Fruit fly (Drosophila melanogaster) whole organism, embryonic: ENCODE results near the gene CG13471.

Experiments
- Aef1 ChIP-seq: fragments of 200-800 bp; sonication (Bioruptor generic); IDR thresholded peaks from 3 replicates; pipeline ENCODE4 v1.3.6; 2022; ENCODE audit warnings: missing biosample characterization, missing genetic modification characterization
- Bteb2 ChIP-seq: fragments of 200-800 bp; sonication (Bioruptor generic); optimal IDR thresholded peaks from 2 replicates; lab custom pipeline; 2016; ENCODE audit warnings: missing biosample characterization, missing genetic modification characterization
- CG10431 ChIP-seq: fragments of 200-800 bp; sonication (Bioruptor generic); optimal IDR thresholded peaks from 3 replicates; lab custom pipeline; 2018; ENCODE audit warnings: missing biosample characterization, mild to moderate bottlenecking, missing genetic modification characterization
- CG11085 ChIP-seq: fragments of 200-800 bp; sonication (Bioruptor generic); IDR thresholded peaks from 2 replicates; pipeline ENCODE4 v1.3.6; 2022; ENCODE audit warnings: missing biosample characterization, missing genetic modification characterization
- CG11247 ChIP-seq: fragments of 200-800 bp; sonication (Bioruptor generic); IDR thresholded peaks from 2 replicates; pipeline ENCODE4 v1.3.6; 2022; ENCODE audit warnings: missing biosample characterization, missing genetic modification characterization
- CG12236 ChIP-seq: fragments of 200-800 bp; sonication (Bioruptor generic); optimal IDR thresholded peaks from 2 replicates; lab custom pipeline; 2016; ENCODE audit warnings: missing biosample characterization, missing genetic modification characterization
- CG1233 ChIP-seq: fragments of 200-800 bp; sonication (Bioruptor generic); optimal IDR thresholded peaks from 4 replicates; lab custom pipeline; 2018; ENCODE audit warnings: missing biosample characterization, mild to moderate bottlenecking, missing genetic modification characterization
- CG13287 ChIP-seq: fragments of 200-800 bp; sonication (Bioruptor generic); IDR thresholded peaks from 2 replicates; pipeline ENCODE4 v1.3.6; 2022; ENCODE audit warnings: missing biosample characterization, missing genetic modification characterization; ENCODE audit not compliant: partially characterized antibody
- CG15696 ChIP-seq: fragments of 200-800 bp; sonication (Bioruptor generic); optimal IDR thresholded peaks from 2 replicates; lab custom pipeline; 2019; ENCODE audit warnings: missing biosample characterization, mild to moderate bottlenecking, missing genetic modification characterization, moderate library complexity
- CG1647 ChIP-seq: fragments of 200-800 bp; sonication (Bioruptor generic); optimal IDR thresholded peaks from 3 replicates; lab custom pipeline; 2016; ENCODE audit warnings: missing biosample characterization, missing genetic modification characterization
- CG16815 ChIP-seq: fragments of 200-800 bp; sonication (Bioruptor generic); optimal IDR thresholded peaks from 3 replicates; lab custom pipeline; 2017; ENCODE audit warnings: missing biosample characterization, mild to moderate bottlenecking, missing genetic modification characterization
- CG17359 ChIP-seq: fragments of 200-800 bp; sonication (Bioruptor generic); optimal IDR thresholded peaks from 3 replicates; lab custom pipeline; 2018; ENCODE audit warnings: missing biosample characterization, mild to moderate bottlenecking, missing genetic modification characterization, moderate library complexity
- CG17361 ChIP-seq: fragments of 200-800 bp; sonication (Bioruptor generic); IDR thresholded peaks from 3 replicates; pipeline ENCODE4 v1.3.6; 2022; ENCODE audit warnings: missing biosample characterization, missing genetic modification characterization
- CG17385 ChIP-seq: fragments of 200-800 bp; sonication (Bioruptor generic); optimal IDR thresholded peaks from 3 replicates; lab custom pipeline; 2018; ENCODE audit warnings: missing biosample characterization, mild to moderate bottlenecking, missing genetic modification characterization
- CG2889 ChIP-seq: fragments of 200-800 bp; sonication (Bioruptor generic); IDR thresholded peaks from 3 replicates; pipeline ENCODE4 v1.3.6; 2022; ENCODE audit warnings: missing biosample characterization, missing genetic modification characterization
- CG32767 ChIP-seq: fragments of 200-800 bp; sonication (Bioruptor generic); IDR thresholded peaks from 2 replicates; pipeline ENCODE4 v1.3.6; 2022; ENCODE audit warnings: missing biosample characterization, missing genetic modification characterization
- CG34376 ChIP-seq: fragments of 200-800 bp; sonication (Bioruptor generic); optimal IDR thresholded peaks from 2 replicates; lab custom pipeline; 2018; ENCODE audit warnings: missing biosample characterization, mild to moderate bottlenecking, missing genetic modification characterization
- CG3847 ChIP-seq: fragments of 200-800 bp; sonication (Bioruptor generic); IDR thresholded peaks from 2 replicates; pipeline ENCODE4 v1.3.6; 2022; ENCODE audit warnings: missing biosample characterization, missing genetic modification characterization
- CG4730 ChIP-seq: fragments of 200-800 bp; sonication (Bioruptor generic); IDR thresholded peaks from 2 replicates; pipeline ENCODE4 v1.3.6; 2022; ENCODE audit warnings: missing biosample characterization, missing genetic modification characterization
- CG6272 ChIP-seq: fragments of 200-800 bp; sonication (Bioruptor generic); IDR thresholded peaks from 2 replicates; pipeline ENCODE4 v1.3.6; 2022; ENCODE audit warnings: missing biosample characterization, missing genetic modification characterization
- CG6813 ChIP-seq: fragments of 200-800 bp; sonication (Bioruptor generic); optimal IDR thresholded peaks from 2 replicates; lab custom pipeline; 2017; ENCODE audit warnings: missing biosample characterization, missing genetic modification characterization, mild to moderate bottlenecking, moderate library complexity, missing genetic modification reagents
- CG7987 ChIP-seq: fragments of 200-800 bp; sonication (Bioruptor generic); optimal IDR thresholded peaks from 2 replicates; lab custom pipeline; 2018; ENCODE audit warnings: missing biosample characterization, mild to moderate bottlenecking, missing genetic modification characterization, moderate library complexity
- CG8924 ChIP-seq: fragments of 200-800 bp; optimal IDR thresholded peaks from 3 replicates; lab custom pipeline; 2019; ENCODE audit warnings: missing biosample characterization, mild to moderate bottlenecking, missing genetic modification characterization, moderate library complexity
- CTCF ChIP-seq: fragments of 200-800 bp; sonication (Bioruptor generic); optimal IDR thresholded peaks from 2 replicates; lab custom pipeline; 2017; ENCODE audit warnings: missing biosample characterization, mild to moderate bottlenecking, missing genetic modification characterization, moderate library complexity
- Doc3 ChIP-seq: fragments of 200-800 bp; sonication (Bioruptor generic); IDR thresholded peaks from 3 replicates; pipeline ENCODE4 v1.3.6; 2022; ENCODE audit warnings: missing biosample characterization, missing genetic modification characterization; ENCODE audit not compliant: partially characterized antibody
- Fer2 ChIP-seq: fragments of 200-800 bp; sonication (Bioruptor generic); optimal IDR thresholded peaks from 2 replicates; lab custom pipeline; 2018; ENCODE audit warnings: missing biosample characterization, mild to moderate bottlenecking, missing genetic modification characterization, moderate library complexity
- Fer3 ChIP-seq: fragments of 200-800 bp; sonication (Bioruptor generic); optimal IDR thresholded peaks from 2 replicates; lab custom pipeline; 2018; ENCODE audit warnings: missing biosample characterization, mild to moderate bottlenecking, missing genetic modification characterization, moderate library complexity
- Hmx ChIP-seq: fragments of 200-800 bp; sonication (Bioruptor generic); optimal IDR thresholded peaks from 2 replicates; lab custom pipeline; 2016; ENCODE audit warnings: missing biosample characterization, missing genetic modification characterization
- Nf-YB ChIP-seq: fragments of 200-800 bp; sonication (Bioruptor generic); optimal IDR thresholded peaks from 3 replicates; lab custom pipeline; 2019; ENCODE audit warnings: missing biosample characterization, mild to moderate bottlenecking, missing genetic modification characterization, moderate library complexity
- PHDP ChIP-seq: fragments of 200-800 bp; sonication (Bioruptor generic); optimal IDR thresholded peaks from 3 replicates; lab custom pipeline; 2018; ENCODE audit warnings: missing biosample characterization, mild to moderate bottlenecking, missing genetic modification characterization, moderate library complexity
- Ravus ChIP-seq: fragments of 200-800 bp; sonication (Bioruptor generic); IDR thresholded peaks from 2 replicates; pipeline ENCODE4 v1.3.6; 2022; ENCODE audit warnings: missing biosample characterization, missing genetic modification characterization
- Rx ChIP-seq: fragments of 200-800 bp; sonication (Bioruptor generic); IDR thresholded peaks from 2 replicates; pipeline ENCODE4 v1.3.6; 2022; ENCODE audit warnings: missing biosample characterization, missing genetic modification characterization
- Sox102F ChIP-seq: fragments of 200-800 bp; sonication (Bioruptor generic); optimal IDR thresholded peaks from 2 replicates; lab custom pipeline; 2018; ENCODE audit warnings: missing biosample characterization, mild to moderate bottlenecking, missing genetic modification characterization, moderate library complexity
- al ChIP-seq: fragments of 200-800 bp; sonication (Bioruptor generic); IDR thresholded peaks from 2 replicates; pipeline ENCODE4 v1.3.6; 2022; ENCODE audit warnings: missing biosample characterization, missing genetic modification characterization
- bbx ChIP-seq: fragments of 200-800 bp; sonication (Bioruptor generic); IDR thresholded peaks from 2 replicates; pipeline ENCODE4 v1.3.6; 2022; ENCODE audit warnings: missing biosample characterization, missing genetic modification characterization; ENCODE audit not compliant: partially characterized antibody
- chinmo ChIP-seq: fragments of 200-800 bp; sonication (Bioruptor generic); IDR thresholded peaks from 4 replicates; pipeline ENCODE4 v1.3.6; 2022; ENCODE audit warnings: missing biosample characterization, missing genetic modification characterization; ENCODE audit not compliant: partially characterized antibody
- crp ChIP-seq, 2 experiments: fragments of 200-800 bp; sonication (Bioruptor generic); optimal IDR thresholded peaks; 2 replicates in 1 of 2; 3 replicates in 1 of 2; lab custom pipeline; 2017; ENCODE audit warnings: missing biosample characterization in 2 of 2, missing genetic modification characterization in 2 of 2, mild to moderate bottlenecking in 1 of 2, moderate library complexity in 1 of 2
- cwo ChIP-seq: fragments of 200-800 bp; sonication (Bioruptor generic); optimal IDR thresholded peaks from 3 replicates; lab custom pipeline; 2017; ENCODE audit warnings: missing biosample characterization, missing genetic modification characterization, mild to moderate bottlenecking, moderate library complexity, missing genetic modification reagents
- fd64A ChIP-seq: fragments of 200-800 bp; sonication (Bioruptor generic); optimal IDR thresholded peaks from 3 replicates; lab custom pipeline; 2018; ENCODE audit warnings: missing biosample characterization, mild to moderate bottlenecking, missing genetic modification characterization
- ftz-f1 ChIP-seq: fragments of 200-800 bp; sonication (Bioruptor generic); optimal IDR thresholded peaks from 2 replicates; lab custom pipeline; 2016; ENCODE audit warnings: missing biosample characterization, missing genetic modification characterization
- jumu ChIP-seq: fragments of 200-800 bp; sonication (Bioruptor generic); optimal IDR thresholded peaks from 3 replicates; lab custom pipeline; 2016; ENCODE audit warnings: missing biosample characterization, missing genetic modification characterization
- lbe ChIP-seq: fragments of 200-800 bp; sonication (Bioruptor generic); optimal IDR thresholded peaks from 2 replicates; lab custom pipeline; 2016; ENCODE audit warnings: missing biosample characterization, mild to moderate bottlenecking, missing genetic modification characterization
- pan ChIP-seq, 4 experiments: fragments of >200 bp in 3 of 4; fragments of 200-800 bp in 1 of 4; sonication (Bioruptor generic) in 1 of 4; optimal IDR thresholded peaks in 3 of 4; IDR thresholded peaks in 1 of 4; 2 replicates each; pipeline versions ENCODE4 v1.3.6 to Lab custom; 2017 to 2022; ENCODE audit warnings: missing biosample characterization in 2 of 4, missing genetic modification characterization in 2 of 4, mixed read lengths in 1 of 4
- pho ChIP-seq: fragments of 200-800 bp; sonication (Bioruptor generic); optimal IDR thresholded peaks from 2 replicates; lab custom pipeline; 2016; ENCODE audit warnings: missing biosample characterization, missing genetic modification characterization
- ranshi ChIP-seq: fragments of 200-800 bp; sonication (Bioruptor generic); IDR thresholded peaks from 2 replicates; pipeline ENCODE4 v1.3.6; 2022; ENCODE audit warnings: missing biosample characterization, missing genetic modification characterization
- shn ChIP-seq: fragments of 200-800 bp; sonication (Bioruptor generic); optimal IDR thresholded peaks from 3 replicates; lab custom pipeline; 2016; ENCODE audit warnings: missing biosample characterization, missing genetic modification characterization
- tup ChIP-seq: fragments of 200-800 bp; sonication (Bioruptor generic); optimal IDR thresholded peaks from 2 replicates; lab custom pipeline; 2016; ENCODE audit warnings: missing biosample characterization, mild to moderate bottlenecking, missing genetic modification characterization, moderate library complexity
- wor ChIP-seq: fragments of 200-800 bp; sonication (Bioruptor generic); IDR thresholded peaks from 2 replicates; pipeline ENCODE4 v1.3.6; 2022; ENCODE audit warnings: missing biosample characterization, missing genetic modification characterization

CG13471 gene

DNA sequence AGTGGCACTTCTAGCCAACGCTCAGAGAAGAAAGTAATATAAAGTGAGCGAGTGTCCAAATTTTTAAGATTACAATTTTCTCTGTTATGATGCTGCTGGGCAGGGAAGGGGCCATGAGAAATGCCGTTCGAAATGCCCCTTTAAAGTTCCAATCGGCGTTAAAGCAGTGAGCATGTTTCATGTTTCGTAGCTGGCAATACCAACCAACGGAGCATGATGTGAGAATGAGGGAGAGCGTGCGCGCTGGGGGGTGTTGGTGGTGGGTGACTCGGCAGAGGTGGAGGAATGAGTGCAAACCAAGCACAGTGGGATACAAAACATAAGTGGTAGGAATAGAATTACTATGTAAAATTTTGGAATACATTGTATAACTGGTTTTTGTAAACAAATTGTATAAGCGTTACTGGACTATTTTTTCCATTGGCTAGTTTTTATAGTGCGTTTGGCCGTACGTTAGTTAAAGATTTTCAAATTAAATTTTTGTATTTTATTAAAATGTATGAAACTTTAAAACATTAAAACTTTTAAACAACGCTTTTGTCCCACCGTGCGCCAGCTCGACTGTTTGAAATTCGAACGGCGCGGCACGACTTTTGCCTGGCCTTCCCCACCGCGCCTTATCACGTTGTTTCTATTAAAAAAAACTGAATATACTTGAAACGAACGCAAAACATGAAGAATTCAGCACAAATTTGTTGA is 25.9 kb upstream of the CG13471 start (continued):
- TF ChIP-seq CG7987 (GFP tag; lab: Kevin White, UChicago), result peak; percentile 98
- peak; percentile 99 for TF ChIP-seq Rx
- peak; percentile 22 to 79 for TF ChIP-seq crp (GFP tag; optimal IDR thresholded peaks at IDR 0.05; lab: Kevin White, UChicago)
- peak; percentile 99 for TF ChIP-seq shn (GFP tag; lab: Kevin White, UChicago)
- peak; percentile 89; the same call in 3 of the 4 replicates for TF ChIP-seq chinmo (GFP tag; lab: Robert Waterston, UW)
- peak; percentile 99 for TF ChIP-seq CG2889 (GFP tag; lab: Robert Waterston, UW)
- TF ChIP-seq pan (optimal IDR thresholded peaks at IDR 0.05; lab: Kevin White, UChicago), result no peak
- peak in 1 of 2 experiments; percentile 99 for TF ChIP-seq pan (GFP tag; optimal IDR thresholded peaks at IDR 0.05 in 1 of 2, IDR thresholded peaks at IDR 0.05 in 1 of 2)
- TF ChIP-seq CG8924, result peak; percentile 100
- TF ChIP-seq CG34376, result peak; percentile 100
- TF ChIP-seq cwo (GFP tag; lab: Kevin White, UChicago), result peak; percentile 100
- TF ChIP-seq CG13287, result peak; percentile 67; the same call in 1 of the 2 replicates
- peak; percentile 100 for TF ChIP-seq CG6813 (GFP tag; lab: Kevin White, UChicago)
- TF ChIP-seq CG1647 (GFP tag; lab: Kevin White, UChicago), result peak; percentile 99
- TF ChIP-seq al, result peak; percentile 100
- peak; percentile 99 for TF ChIP-seq CG11247 (GFP tag; lab: Robert Waterston, UW)
- TF ChIP-seq Hmx, result peak; percentile 98
- TF ChIP-seq fd64A (GFP tag; lab: Kevin White, UChicago), result peak; percentile 98
- peak; percentile 99 for TF ChIP-seq Aef1
- peak; percentile 99 for TF ChIP-seq Ravus (GFP tag; lab: Robert Waterston, UW)
- TF ChIP-seq CG4730 (GFP tag; lab: Robert Waterston, UW), result peak; percentile 99
- TF ChIP-seq CG1233 (GFP tag; lab: Kevin White, UChicago), result peak; percentile 100
- TF ChIP-seq CG11085 (GFP tag; lab: Robert Waterston, UW), result peak; percentile 99
- peak; percentile 99 for TF ChIP-seq ranshi
- TF ChIP-seq CG17361, result peak; percentile 100
- TF ChIP-seq bbx, result peak; percentile 25; the same call in 1 of the 2 replicates
- TF ChIP-seq CG16815 (GFP tag; lab: Kevin White, UChicago), result peak; percentile 100
- TF ChIP-seq CTCF (GFP tag; lab: Kevin White, UChicago), result peak; percentile 82
- TF ChIP-seq Fer3 (tag; lab: Kevin White, UChicago), result peak; percentile 100
- peak; percentile 100 for TF ChIP-seq Fer2 (tag; lab: Kevin White, UChicago)
- peak; percentile 100 for TF ChIP-seq pho
- TF ChIP-seq CG15696 (tag; lab: Kevin White, UChicago), result peak; percentile 100
- TF ChIP-seq CG6272 (GFP tag; lab: Robert Waterston, UW), result peak; percentile 99
- TF ChIP-seq CG32767 (GFP tag; lab: Robert Waterston, UW), result peak; percentile 100
- peak; percentile 98 for TF ChIP-seq CG12236 (GFP tag; lab: Kevin White, UChicago)
- peak; percentile 92 for TF ChIP-seq ftz-f1 (GFP tag; lab: Kevin White, UChicago)
- peak; percentile 99 for TF ChIP-seq jumu (GFP tag; lab: Kevin White, UChicago)
- TF ChIP-seq CG17359, result peak; percentile 100
- peak; percentile 100 for TF ChIP-seq PHDP (tag; lab: Kevin White, UChicago)
- peak; percentile 99 for TF ChIP-seq Bteb2 (GFP tag; lab: Kevin White, UChicago)
- TF ChIP-seq wor (GFP tag; lab: Robert Waterston, UW), result peak; percentile 100
- peak; percentile 100 for TF ChIP-seq CG3847 (GFP tag; lab: Robert Waterston, UW)
- peak; percentile 98 for TF ChIP-seq lbe (GFP tag; lab: Kevin White, UChicago)
- TF ChIP-seq Sox102F (GFP tag; lab: Kevin White, UChicago), result peak; percentile 100
- TF ChIP-seq CG10431, result peak; percentile 99
- TF ChIP-seq Nf-YB, result peak; percentile 93
- no peak for TF ChIP-seq Doc3 (GFP tag; lab: Robert Waterston, UW)
- TF ChIP-seq tup (GFP tag; lab: Kevin White, UChicago), result peak; percentile 98
- TF ChIP-seq CG17385, result peak; percentile 100
